Worm (Caenorhabditis elegans): ENCODE data around the gene Y32G9B.1.

Gene Y32G9B.1

ce11 chrV:1871768-1872296, 42.0 kb upstream of the Y32G9B.1 start, which contains the start of the genes T10B5.4 and cct-7 (continued):
- TF ChIP-seq ccch-3 (GFP tag; optimal IDR thresholded peaks at IDR 0.05) (no peak), rec-8 (tag; optimal IDR thresholded peaks at IDR 0.05) (no peak), bed-2 (GFP tag; IDR thresholded peaks at IDR 0.05) (0 out of 2 replicates have a peak, but pooled peaks have one; percentile 37), ztf-18 (tag; optimal IDR thresholded peaks at IDR 0.05) (peak; percentile 90), Y53F4B.3 (GFP tag; IDR thresholded peaks at IDR 0.05) (no peak), ets-4 (GFP tag; optimal IDR thresholded peaks at IDR 0.05) (no peak), ama-1 (optimal IDR thresholded peaks at IDR 0.05) (no peak), ama-1 (GFP tag; optimal IDR thresholded peaks at IDR 0.05) (no peak), attf-5 (GFP tag; optimal IDR thresholded peaks at IDR 0.05) (peak; percentile 98), F33H1.4 (GFP tag; IDR thresholded peaks at IDR 0.05) (peak; percentile 29; the same call in 1 of the 2 replicates), unc-130 (GFP tag; optimal IDR thresholded peaks at IDR 0.05) (peak; percentile 80), C06A6.2 (GFP tag; conservative IDR thresholded peaks at IDR 0.05) (no peak; the same call in 1 of the 2 replicates), T07F8.4 (tag; optimal IDR thresholded peaks at IDR 0.05) (peak; percentile 0), ceh-27 (GFP tag; optimal IDR thresholded peaks at IDR 0.05) (peak; percentile 97), F39B2.1 (GFP tag; IDR thresholded peaks at IDR 0.05) (no peak), hrde-1 (tag; optimal IDR thresholded peaks at IDR 0.05; ENCODE audit: borderline replicate concordance) (peak; percentile 26), C17E4.6 (GFP tag; IDR thresholded peaks at IDR 0.05) (0 out of 2 replicates have a peak, but pooled peaks have one; percentile 30), egrh-3 (GFP tag; IDR thresholded peaks at IDR 0.05) (peak; percentile 72), dox-1 (GFP tag; IDR thresholded peaks at IDR 0.05) (peak; percentile 96), atf-7 (tag; optimal IDR thresholded peaks at IDR 0.05) (peak; percentile 18), ekl-4 (GFP tag; IDR thresholded peaks at IDR 0.05) (peak; percentile 79), Y53G8AR.9 (GFP tag; conservative IDR thresholded peaks at IDR 0.05) (peak; percentile 73; the same call in 1 of the 2 replicates), fkh-3 (tag; optimal IDR thresholded peaks at IDR 0.05) (no peak), chd-7 (tag; optimal IDR thresholded peaks at IDR 0.05) (peak; percentile 63), die-1 (tag; optimal IDR thresholded peaks at IDR 0.05) (peak; percentile 34)

- TF ChIP-seq F23B12.7 (tag; optimal IDR thresholded peaks at IDR 0.05; ENCODE audit: insufficient read depth), result no peak
- TF ChIP-seq sea-2 (GFP tag; IDR thresholded peaks at IDR 0.05), result no peak
- no peak for TF ChIP-seq ets-4 (GFP tag; optimal IDR thresholded peaks at IDR 0.05)
- peak; percentile 65 for TF ChIP-seq B0336.3 (GFP tag; IDR thresholded peaks at IDR 0.05)
- no peak for TF ChIP-seq cebp-1 (GFP tag; IDR thresholded peaks at IDR 0.05)
- TF ChIP-seq cebp-1 (tag; optimal IDR thresholded peaks at IDR 0.05), result no peak
- TF ChIP-seq Y95B8A.8 (GFP tag; IDR thresholded peaks at IDR 0.05), result 0 out of 2 replicates have a peak, but pooled peaks have one; percentile 52
- TF ChIP-seq K11D2.4 (GFP tag; IDR thresholded peaks at IDR 0.05), result no peak
- TF ChIP-seq ceh-27 (GFP tag; optimal IDR thresholded peaks at IDR 0.05), result no peak
- peak; percentile 78 for TF ChIP-seq ceh-91 (GFP tag; IDR thresholded peaks at IDR 0.05)
- peak; percentile 88 for TF ChIP-seq ceh-100 (GFP tag; IDR thresholded peaks at IDR 0.05)
- peak; percentile 67; the same call in 1 of the 2 replicates for TF ChIP-seq Y53G8AR.9 (GFP tag; conservative IDR thresholded peaks at IDR 0.05)
- TF ChIP-seq Y67H2A.10 (GFP tag; conservative IDR thresholded peaks at IDR 0.05), result peak; percentile 33; the same call in 1 of the 2 replicates
- 0 out of 2 replicates have a peak, but pooled peaks have one; percentile 54 for TF ChIP-seq aptf-3 (GFP tag; IDR thresholded peaks at IDR 0.05)
- TF ChIP-seq rpc-1 (optimal IDR thresholded peaks at IDR 0.05), result no peak
- TF ChIP-seq rpc-1 (tag; optimal IDR thresholded peaks at IDR 0.05), result no peak
- TF ChIP-seq snpc-1.1 (tag; optimal IDR thresholded peaks at IDR 0.05; ENCODE audit: insufficient read depth), result no peak
- no peak for TF ChIP-seq nfya-2 (GFP tag; IDR thresholded peaks at IDR 0.05)
- no peak for TF ChIP-seq nhr-80 (tag; optimal IDR thresholded peaks at IDR 0.05)
- TF ChIP-seq D2030.7 (GFP tag; IDR thresholded peaks at IDR 0.05), result peak; percentile 82
- no peak for TF ChIP-seq lag-1 (GFP tag; IDR thresholded peaks at IDR 0.05)
- no peak for TF ChIP-seq attf-5 (GFP tag; optimal IDR thresholded peaks at IDR 0.05)
- TF ChIP-seq tbp1 (GFP tag; optimal IDR thresholded peaks at IDR 0.05), result peak; percentile 29
- TF ChIP-seq sptf-2 (GFP tag; optimal IDR thresholded peaks at IDR 0.05), result peak; percentile 34
- TF ChIP-seq F33H1.4 (GFP tag; IDR thresholded peaks at IDR 0.05), result peak; percentile 74
- no peak for TF ChIP-seq let-607 (tag; optimal IDR thresholded peaks at IDR 0.05)
- TF ChIP-seq dox-1 (GFP tag; IDR thresholded peaks at IDR 0.05), result peak; percentile 74
- no peak for TF ChIP-seq pbrm-1 (GFP tag; IDR thresholded peaks at IDR 0.05)
Observed at ce11 chrV:1870515-1870940, 40.7 kb upstream of the Y32G9B.1 start.

Measured in whole organism, young adult.